Worm (Caenorhabditis elegans): Measurements from ENCODE around the gene flp-7.

DNA sequence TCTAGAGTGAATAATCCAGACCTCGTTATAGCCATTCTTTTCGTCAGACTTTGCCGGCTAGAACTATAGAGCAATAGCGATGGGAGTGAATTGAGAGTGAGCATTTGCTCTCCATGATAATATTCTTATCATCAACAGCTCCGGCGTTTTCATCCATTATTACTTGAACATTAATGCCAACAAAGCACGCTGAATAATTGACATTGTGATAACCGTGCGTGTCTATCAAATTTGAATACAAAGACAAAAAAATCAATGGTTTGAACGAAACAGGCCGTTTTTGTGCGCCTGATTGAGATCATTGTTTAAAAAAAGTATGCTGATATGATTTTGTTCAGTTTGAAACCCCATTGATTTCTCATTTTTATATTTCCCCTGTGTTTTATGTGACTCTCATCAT, 46.0 kb upstream of the flp-7 start, which contains the start of gene dct-11:
- no peak for TF ChIP-seq nhr-12 (tag; optimal IDR thresholded peaks at IDR 0.05)
- peak; percentile 6 for TF ChIP-seq nhr-129 (tag; optimal IDR thresholded peaks at IDR 0.05)
- no peak for TF ChIP-seq Y55F3AM.14 (GFP tag; optimal IDR thresholded peaks at IDR 0.05)
- TF ChIP-seq skn-1 (tag; optimal IDR thresholded peaks at IDR 0.05), result no peak
- no peak for TF ChIP-seq nhr-21 (tag; optimal IDR thresholded peaks at IDR 0.05)
- TF ChIP-seq unc-39 (tag; optimal IDR thresholded peaks at IDR 0.05), result no peak
- TF ChIP-seq lin-39 (tag; optimal IDR thresholded peaks at IDR 0.05), result no peak

Data from whole organism, L2 larva.